Fruit fly (Drosophila melanogaster) whole organism, embryonic: ENCODE data around the gene CG8483.

ENCODE experiments used
- Abd-B ChIP-seq: fragments of 200-800 bp; sonication (Bioruptor generic); optimal IDR thresholded peaks from 2 replicates; lab custom pipeline; 2018; ENCODE audit warnings: missing biosample characterization, mild to moderate bottlenecking, missing genetic modification characterization, moderate library complexity
- Aef1 ChIP-seq: fragments of 200-800 bp; sonication (Bioruptor generic); IDR thresholded peaks from 3 replicates; pipeline ENCODE4 v1.3.6; 2022; ENCODE audit warnings: missing biosample characterization, missing genetic modification characterization
- CG1024 ChIP-seq: fragments of 200-800 bp; sonication (Bioruptor generic); IDR thresholded peaks from 2 replicates; pipeline ENCODE4 v1.3.6; 2022; ENCODE audit warnings: missing biosample characterization, missing genetic modification characterization
- CG10654 ChIP-seq: fragments of 200-800 bp; sonication (Bioruptor generic); optimal IDR thresholded peaks from 2 replicates; lab custom pipeline; 2016; ENCODE audit warnings: missing biosample characterization, missing genetic modification characterization
- CG11695 ChIP-seq: fragments of 200-800 bp; sonication (Bioruptor generic); IDR thresholded peaks from 3 replicates; pipeline ENCODE4 v1.3.6; 2022; ENCODE audit warnings: missing biosample characterization, missing genetic modification characterization
- CG12071 ChIP-seq: fragments of 200-800 bp; sonication (Bioruptor generic); optimal IDR thresholded peaks from 3 replicates; lab custom pipeline; 2018; ENCODE audit warnings: missing biosample characterization, mild to moderate bottlenecking, missing genetic modification characterization
- CG13287 ChIP-seq: fragments of 200-800 bp; sonication (Bioruptor generic); IDR thresholded peaks from 2 replicates; pipeline ENCODE4 v1.3.6; 2022; ENCODE audit warnings: missing biosample characterization, missing genetic modification characterization; ENCODE audit not compliant: partially characterized antibody
- CG17568 ChIP-seq: fragments of 200-800 bp; sonication (Bioruptor generic); optimal IDR thresholded peaks from 2 replicates; lab custom pipeline; 2018; ENCODE audit warnings: missing biosample characterization, mild to moderate bottlenecking, missing genetic modification characterization, moderate library complexity
- CG18011 ChIP-seq: fragments of 200-800 bp; sonication (Bioruptor generic); optimal IDR thresholded peaks from 2 replicates; lab custom pipeline; 2017; ENCODE audit warnings: missing biosample characterization, missing genetic modification characterization, mild to moderate bottlenecking, moderate library complexity, missing genotype
- CG18619 ChIP-seq: fragments of 200-800 bp; sonication (Bioruptor generic); optimal IDR thresholded peaks from 3 replicates; lab custom pipeline; 2017; ENCODE audit warnings: missing biosample characterization, mild to moderate bottlenecking, missing genetic modification characterization
- CG31365 ChIP-seq: fragments of 200-800 bp; sonication (Bioruptor generic); optimal IDR thresholded peaks from 2 replicates; lab custom pipeline; 2018; ENCODE audit warnings: missing biosample characterization, mild to moderate bottlenecking, missing genetic modification characterization
- CG3163 ChIP-seq: fragments of 200-800 bp; sonication (Bioruptor generic); optimal IDR thresholded peaks from 3 replicates; lab custom pipeline; 2016; ENCODE audit warnings: missing biosample characterization, missing genetic modification characterization
- CG42726 ChIP-seq: fragments of 200-800 bp; sonication (Bioruptor generic); IDR thresholded peaks from 2 replicates; pipeline ENCODE4 v1.3.6; 2022; ENCODE audit warnings: missing biosample characterization, missing genetic modification characterization; ENCODE audit not compliant: partially characterized antibody
- CG4617 ChIP-seq: fragments of 200-800 bp; sonication (Bioruptor generic); optimal IDR thresholded peaks from 3 replicates; lab custom pipeline; 2016; ENCODE audit warnings: missing biosample characterization, missing genetic modification characterization, borderline replicate concordance
- CG6272 ChIP-seq: fragments of 200-800 bp; sonication (Bioruptor generic); IDR thresholded peaks from 2 replicates; pipeline ENCODE4 v1.3.6; 2022; ENCODE audit warnings: missing biosample characterization, missing genetic modification characterization
- CG7745 ChIP-seq: fragments of 200-800 bp; sonication (Bioruptor generic); optimal IDR thresholded peaks from 2 replicates; lab custom pipeline; 2018; ENCODE audit warnings: missing biosample characterization, mild to moderate bottlenecking, missing genetic modification characterization, moderate library complexity
- Dp ChIP-seq: fragments of 200-800 bp; sonication (Bioruptor generic); optimal IDR thresholded peaks from 2 replicates; lab custom pipeline; 2018; ENCODE audit warnings: missing biosample characterization, mild to moderate bottlenecking, missing genetic modification characterization, moderate library complexity
- E2f2 ChIP-seq: fragments of 200-800 bp; sonication (Bioruptor generic); IDR thresholded peaks from 2 replicates; pipeline ENCODE4 v1.3.6; 2022; ENCODE audit warnings: missing biosample characterization, missing genetic modification characterization
- Elba2 ChIP-seq: fragments of 200-800 bp; sonication (Bioruptor generic); optimal IDR thresholded peaks from 3 replicates; lab custom pipeline; 2016; ENCODE audit warnings: missing biosample characterization, missing genetic modification characterization
- MBD-R2 ChIP-seq: fragments of 200-800 bp; sonication (Bioruptor generic); IDR thresholded peaks from 2 replicates; pipeline ENCODE4 v1.3.6; 2022; ENCODE audit warnings: missing biosample characterization, missing genetic modification characterization
- Myb ChIP-seq: fragments of 200-800 bp; sonication (Bioruptor generic); optimal IDR thresholded peaks from 2 replicates; lab custom pipeline; 2016; ENCODE audit warnings: missing biosample characterization, missing genetic modification characterization
- NFAT ChIP-seq: fragments of 200-800 bp; sonication (Bioruptor generic); IDR thresholded peaks from 2 replicates; pipeline ENCODE4 v1.3.6; 2022; ENCODE audit warnings: missing biosample characterization, missing genetic modification characterization
- Rfx ChIP-seq: fragments of 200-800 bp; sonication (Bioruptor generic); IDR thresholded peaks from 2 replicates; pipeline ENCODE4 v1.3.6; 2022; ENCODE audit warnings: missing biosample characterization, missing genetic modification characterization
- TFAM ChIP-seq: fragments of 200-800 bp; sonication (Bioruptor generic); optimal IDR thresholded peaks from 2 replicates; lab custom pipeline; 2017; ENCODE audit warnings: missing biosample characterization, missing genetic modification characterization, inconsistent platforms
- Tbp ChIP-seq: fragments of >200 bp; optimal IDR thresholded peaks from 2 replicates; lab custom pipeline; 2018; ENCODE audit warnings: missing biosample characterization, missing genetic modification characterization
- Trl ChIP-seq, 3 experiments: fragments of >200 bp in 2 of 3; fragments of 200-800 bp in 1 of 3; sonication (Bioruptor generic) in 1 of 3; optimal IDR thresholded peaks; 2 replicates in 1 of 3; 3 replicates in 2 of 3; lab custom pipeline; 2016 to 2017; ENCODE audit warnings: missing biosample characterization in 1 of 3, missing genetic modification characterization in 1 of 3
- ab ChIP-seq: fragments of 200-800 bp; sonication (Bioruptor generic); optimal IDR thresholded peaks from 2 replicates; lab custom pipeline; 2016; ENCODE audit warnings: missing biosample characterization, missing genetic modification characterization
- abd-A ChIP-seq: fragments of 200-800 bp; sonication (Bioruptor generic); optimal IDR thresholded peaks from 3 replicates; lab custom pipeline; 2019; ENCODE audit warnings: missing biosample characterization, mild to moderate bottlenecking, missing genetic modification characterization, moderate library complexity
- bowl ChIP-seq: fragments of 200-800 bp; sonication (Bioruptor generic); IDR thresholded peaks from 2 replicates; pipeline ENCODE4 v1.3.6; 2022; ENCODE audit warnings: missing biosample characterization, missing genetic modification characterization
- br ChIP-seq: fragments of >200 bp; optimal IDR thresholded peaks from 2 replicates; lab custom pipeline; 2017
- dm ChIP-seq: fragments of 200-800 bp; sonication (Bioruptor generic); optimal IDR thresholded peaks from 3 replicates; lab custom pipeline; 2016; ENCODE audit warnings: missing biosample characterization, missing genetic modification characterization
- emc ChIP-seq: fragments of 200-800 bp; sonication (Bioruptor generic); optimal IDR thresholded peaks from 2 replicates; lab custom pipeline; 2016; ENCODE audit warnings: missing biosample characterization, missing genetic modification characterization
- eve ChIP-seq, 2 experiments: fragments of >200 bp; optimal IDR thresholded peaks; 2 replicates each; lab custom pipeline; 2017; ENCODE audit warnings: missing biosample characterization in 2 of 2, missing genetic modification characterization in 2 of 2
- ewg ChIP-seq: fragments of 200-800 bp; sonication (Bioruptor generic); optimal IDR thresholded peaks from 3 replicates; lab custom pipeline; 2017; ENCODE audit warnings: mild to moderate bottlenecking, missing biosample characterization, missing genetic modification reagents, missing genetic modification characterization
- gro ChIP-seq: fragments of 200-800 bp; sonication (Bioruptor generic); optimal IDR thresholded peaks from 2 replicates; lab custom pipeline; 2016; ENCODE audit warnings: missing biosample characterization, missing genetic modification characterization
- hbn ChIP-seq: fragments of 200-800 bp; sonication (Bioruptor generic); IDR thresholded peaks from 2 replicates; pipeline ENCODE4 v1.3.6; 2022; ENCODE audit warnings: missing biosample characterization, missing genetic modification characterization; ENCODE audit not compliant: partially characterized antibody
- her ChIP-seq: fragments of 200-800 bp; sonication (Bioruptor generic); optimal IDR thresholded peaks from 2 replicates; lab custom pipeline; 2016; ENCODE audit warnings: missing biosample characterization, missing genetic modification characterization
- ind ChIP-seq: fragments of 200-800 bp; sonication (Bioruptor generic); optimal IDR thresholded peaks from 3 replicates; lab custom pipeline; 2016; ENCODE audit warnings: missing biosample characterization, missing genetic modification characterization
- knrl ChIP-seq: fragments of 200-800 bp; sonication (Bioruptor generic); IDR thresholded peaks from 3 replicates; pipeline ENCODE4 v1.3.6; 2022; ENCODE audit warnings: missing biosample characterization, missing genetic modification characterization; ENCODE audit not compliant: partially characterized antibody
- lola ChIP-seq, 3 experiments: fragments of >200 bp in 2 of 3; fragments of 200-800 bp in 1 of 3; sonication (Bioruptor generic) in 1 of 3; optimal IDR thresholded peaks; 2 replicates each; lab custom pipeline; 2017 to 2019; ENCODE audit warnings: missing biosample characterization in 3 of 3, missing genetic modification characterization in 3 of 3, mild to moderate bottlenecking in 1 of 3, moderate library complexity in 1 of 3
- mam ChIP-seq: fragments of 200-800 bp; sonication (Bioruptor generic); optimal IDR thresholded peaks from 3 replicates; lab custom pipeline; 2016; ENCODE audit warnings: missing biosample characterization, missing genetic modification characterization
- mld ChIP-seq: fragments of 200-800 bp; sonication (Bioruptor generic); IDR thresholded peaks from 3 replicates; pipeline ENCODE4 v1.3.6; 2022; ENCODE audit warnings: missing biosample characterization, missing genetic modification characterization; ENCODE audit not compliant: partially characterized antibody
- nau ChIP-seq: fragments of 200-800 bp; sonication (Bioruptor generic); optimal IDR thresholded peaks from 3 replicates; lab custom pipeline; 2017; ENCODE audit warnings: missing biosample characterization, mild to moderate bottlenecking, missing genetic modification characterization, missing genetic modification reagents
- odd ChIP-seq: fragments of 200-800 bp; sonication (Bioruptor generic); optimal IDR thresholded peaks from 2 replicates; lab custom pipeline; 2017; ENCODE audit warnings: missing biosample characterization, mild to moderate bottlenecking, missing genetic modification characterization
- pho ChIP-seq: fragments of 200-800 bp; sonication (Bioruptor generic); optimal IDR thresholded peaks from 2 replicates; lab custom pipeline; 2016; ENCODE audit warnings: missing biosample characterization, missing genetic modification characterization
- pzg ChIP-seq: fragments of 200-800 bp; sonication (Bioruptor generic); optimal IDR thresholded peaks from 3 replicates; lab custom pipeline; 2018; ENCODE audit warnings: missing biosample characterization, mild to moderate bottlenecking, missing genetic modification characterization, moderate library complexity
- scrt ChIP-seq: fragments of 200-800 bp; sonication (Bioruptor generic); optimal IDR thresholded peaks from 2 replicates; lab custom pipeline; 2018; ENCODE audit warnings: missing biosample characterization, mild to moderate bottlenecking, missing genetic modification characterization, moderate library complexity
- seq ChIP-seq: fragments of 200-800 bp; sonication (Bioruptor generic); IDR thresholded peaks from 2 replicates; pipeline ENCODE4 v1.3.6; 2022; ENCODE audit warnings: missing biosample characterization, missing genetic modification characterization
- so ChIP-seq: fragments of 200-800 bp; sonication (Bioruptor generic); IDR thresholded peaks from 3 replicates; pipeline ENCODE4 v1.3.6; 2022; ENCODE audit warnings: missing biosample characterization, missing genetic modification characterization
- sr ChIP-seq: fragments of 200-800 bp; sonication (Bioruptor generic); IDR thresholded peaks from 3 replicates; pipeline ENCODE4 v1.3.6; 2022; ENCODE audit warnings: missing biosample characterization, missing genetic modification characterization
- unpg ChIP-seq: fragments of 200-800 bp; sonication (Bioruptor generic); optimal IDR thresholded peaks from 3 replicates; lab custom pipeline; 2018; ENCODE audit warnings: missing biosample characterization, mild to moderate bottlenecking, missing genetic modification characterization, moderate library complexity
- zfh2 ChIP-seq: fragments of 200-800 bp; sonication (Bioruptor generic); optimal IDR thresholded peaks from 2 replicates; lab custom pipeline; 2016; ENCODE audit warnings: missing biosample characterization, missing genetic modification characterization

CG8483 gene

DNA sequence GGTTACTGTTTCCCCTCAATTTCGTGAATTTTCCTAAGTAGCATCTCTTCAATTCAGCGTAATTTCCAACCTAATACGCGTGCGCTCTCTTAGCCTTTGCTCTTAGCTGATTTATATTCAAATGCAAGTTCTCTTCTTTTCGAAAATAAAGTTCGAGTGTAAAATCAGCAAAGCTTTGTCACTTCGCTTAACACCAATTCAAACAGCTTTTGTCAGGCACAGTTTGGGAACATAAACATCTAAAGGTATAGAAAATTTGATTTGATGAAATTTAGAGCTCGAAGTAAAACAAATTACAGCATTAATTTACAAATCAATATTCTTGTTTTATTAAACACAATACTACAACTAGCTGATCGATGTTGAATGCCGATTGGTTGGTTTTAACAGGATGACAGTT lies 5.8 kb downstream of the CG8483 start (continued):
- TF ChIP-seq Abd-B (GFP tag; lab: Kevin White, UChicago) (peak; percentile 49), so (no peak), br (lab: Kevin White, UChicago) (no peak), scrt (GFP tag; lab: Kevin White, UChicago) (peak; percentile 15), Trl (optimal IDR thresholded peaks at IDR 0.05; lab: Kevin White, UChicago) (peak; percentile 37 to 72), Trl (GFP tag; optimal IDR thresholded peaks at IDR 0.05; lab: Kevin White, UChicago) (no peak), mam (GFP tag; lab: Kevin White, UChicago) (no peak), eve (GFP tag; optimal IDR thresholded peaks at IDR 0.05; lab: Kevin White, UChicago) (peak in 1 of 2 experiments; percentile 38), Elba2 (GFP tag; lab: Kevin White, UChicago) (no peak), CG18619 (GFP tag; lab: Kevin White, UChicago) (no peak), CG3163 (GFP tag; lab: Kevin White, UChicago) (peak; percentile 100), Rfx (GFP tag; lab: Robert Waterston, UW) (0 out of 2 replicates have a peak, but pooled peaks have one; percentile 19), CG4617 (GFP tag; lab: Kevin White, UChicago) (no peak), CG12071 (no peak), pho (GFP tag; lab: Kevin White, UChicago) (no peak), Myb (GFP tag; lab: Kevin White, UChicago) (peak; percentile 81), lola (GFP tag; optimal IDR thresholded peaks at IDR 0.05; lab: Kevin White, UChicago) (no peak), CG13287 (GFP tag; lab: Robert Waterston, UW) (peak; percentile 36; the same call in 1 of the 2 replicates), E2f2 (GFP tag; lab: Robert Waterston, UW) (peak; percentile 90), NFAT (GFP tag; lab: Robert Waterston, UW) (0 out of 2 replicates have a peak, but pooled peaks have one; percentile 5), abd-A (tag; lab: Kevin White, UChicago) (peak; percentile 38), CG10654 (GFP tag; lab: Kevin White, UChicago) (no peak), seq (GFP tag; lab: Robert Waterston, UW) (no peak), unpg (no peak), TFAM (GFP tag; lab: Kevin White, UChicago) (no peak), CG31365 (tag; lab: Kevin White, UChicago) (no peak), bowl (GFP tag; lab: Robert Waterston, UW) (no peak), ind (no peak), gro (GFP tag; lab: Kevin White, UChicago) (no peak), zfh2 (GFP tag; lab: Kevin White, UChicago) (no peak), CG18011 (GFP tag; lab: Kevin White, UChicago) (peak; percentile 99), Dp (GFP tag; lab: Kevin White, UChicago) (peak; percentile 83), sr (GFP tag; lab: Robert Waterston, UW) (no peak), Aef1 (GFP tag; lab: Robert Waterston, UW) (no peak), CG42726 (peak; percentile 17; the same call in 1 of the 2 replicates), ewg (GFP tag; lab: Kevin White, UChicago) (peak; percentile 95), Tbp (no peak), emc (GFP tag; lab: Kevin White, UChicago) (no peak), pzg (GFP tag; lab: Kevin White, UChicago) (peak; percentile 16), hbn (GFP tag; lab: Robert Waterston, UW) (no peak)

DNA sequence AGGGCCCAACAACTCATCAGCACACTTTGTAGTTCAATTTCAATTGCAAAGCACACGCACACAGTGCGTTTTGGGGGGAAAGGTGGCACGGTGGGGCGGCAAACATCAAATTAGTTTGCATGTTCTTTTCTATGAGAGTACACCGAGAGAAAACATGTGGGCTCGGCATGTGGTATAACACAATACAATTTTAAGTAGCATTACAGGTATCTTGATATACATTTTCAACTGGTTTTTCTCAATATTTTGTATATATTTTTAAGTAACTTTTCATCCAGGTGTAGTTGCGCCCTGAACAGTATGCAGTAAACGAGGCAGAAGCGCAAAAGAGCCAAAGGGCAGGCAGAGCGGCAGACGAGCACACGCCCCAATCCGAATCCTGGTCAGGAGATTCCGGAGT lies 13.9 kb downstream of the CG8483 start:
- TF ChIP-seq dm (GFP tag; lab: Kevin White, UChicago) (no peak), odd (GFP tag; lab: Kevin White, UChicago) (no peak), CG17568 (GFP tag; lab: Kevin White, UChicago) (no peak), mld (GFP tag; lab: Robert Waterston, UW) (no peak), CG7745 (tag; lab: Kevin White, UChicago) (no peak), nau (no peak), CG1024 (no peak), ab (no peak), CG6272 (GFP tag; lab: Robert Waterston, UW) (no peak), knrl (no peak), CG11695 (GFP tag; lab: Robert Waterston, UW) (no peak), her (GFP tag; lab: Kevin White, UChicago) (no peak), MBD-R2 (GFP tag; lab: Robert Waterston, UW) (no peak)
